Worm (Caenorhabditis elegans) whole organism, early embryonic: Measurements from ENCODE around the gene B0524.5.

Experiments
- B0310.2 ChIP-seq: sonication (generic microtip); optimal IDR thresholded peaks from 2 replicates; lab custom pipeline; 2016; ENCODE audit warnings: mild to moderate bottlenecking, missing genetic modification characterization, missing compliant biosample characterization
- F13C5.2 ChIP-seq: sonication (generic microtip); optimal IDR thresholded peaks from 2 replicates; lab custom pipeline; 2017; ENCODE audit warnings: mild to moderate bottlenecking, missing genetic modification characterization, inconsistent platforms, missing compliant biosample characterization
- aly-1 ChIP-seq: sonication (generic microtip); optimal IDR thresholded peaks from 2 replicates; lab custom pipeline; 2016; ENCODE audit warnings: missing genetic modification characterization, missing compliant biosample characterization
- ama-1 ChIP-seq: fragments of 150-350 bp; optimal IDR thresholded peaks from 2 replicates; lab custom pipeline; 2014
- ceh-13 ChIP-seq: fragments of 200-800 bp; sonication (Bioruptor generic); optimal IDR thresholded peaks from 2 replicates; lab custom pipeline; 2018; ENCODE audit warnings: mild to moderate bottlenecking, missing genetic modification characterization, missing compliant biosample characterization
- ets-7 ChIP-seq: sonication (generic microtip); optimal IDR thresholded peaks from 2 replicates; lab custom pipeline; 2016; ENCODE audit warnings: missing genotype, missing genetic modification characterization, missing compliant biosample characterization
- flt-1 ChIP-seq: fragments of 200-800 bp; sonication (Bioruptor generic); IDR thresholded peaks from 2 replicates; pipeline ENCODE4 v1.3.6; 2022; ENCODE audit warnings: missing genetic modification characterization, missing compliant biosample characterization
- hmbx-1 ChIP-seq: sonication (generic microtip); optimal IDR thresholded peaks from 2 replicates; lab custom pipeline; 2016; ENCODE audit warnings: mild to moderate bottlenecking, missing genetic modification characterization, missing compliant biosample characterization
- pes-1 ChIP-seq: fragments of 200-800 bp; sonication (Bioruptor generic); IDR thresholded peaks from 2 replicates; pipeline ENCODE4 v1.3.6; 2022; ENCODE audit warnings: missing genetic modification reagents, missing genetic modification characterization, missing compliant biosample characterization
- scrt-1 ChIP-seq: fragments of 200-800 bp; sonication (Bioruptor generic); IDR thresholded peaks from 2 replicates; pipeline ENCODE4 v1.3.6; 2022; ENCODE audit warnings: missing genetic modification characterization, missing compliant biosample characterization
- tbx-37 ChIP-seq: fragments of 200-800 bp; sonication (Bioruptor generic); conservative IDR thresholded peaks from 2 replicates; pipeline ENCODE4 v1.3.6; 2022; ENCODE audit warnings: missing genetic modification reagents, missing genetic modification characterization, missing compliant biosample characterization

DNA sequence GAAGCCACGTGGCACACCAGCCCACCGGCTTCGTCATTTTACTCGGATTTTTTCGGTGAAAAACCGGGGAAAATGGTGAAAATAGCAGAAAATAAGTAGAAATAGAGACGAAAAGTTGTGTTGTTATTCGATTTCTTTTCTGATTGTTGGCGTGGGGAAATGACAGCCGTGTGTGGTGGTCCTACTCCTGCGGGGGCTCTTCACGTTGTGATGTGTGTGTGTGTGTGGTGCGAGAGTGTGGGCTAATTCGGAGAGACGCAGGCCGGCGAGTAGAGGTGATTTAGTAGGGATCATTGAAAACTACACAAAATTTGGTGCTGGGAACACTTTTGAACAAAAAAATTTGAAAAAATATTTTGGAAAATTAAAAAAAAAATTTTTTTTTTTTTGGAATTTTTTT, 49.8 kb upstream of the B0524.5 start, which contains the start of gene F53A3.1:
- TF ChIP-seq hmbx-1 (tag; lab: Kevin White, UChicago) (no peak), pes-1 (GFP tag; lab: Robert Waterston, UW) (0 out of 2 replicates have a peak, but pooled peaks have one; percentile 27), ama-1 (lab: Kevin White, UChicago) (no peak), tbx-37 (no peak), scrt-1 (GFP tag; lab: Robert Waterston, UW) (no peak), aly-1 (tag; lab: Kevin White, UChicago) (no peak), ceh-13 (no peak), F13C5.2 (no peak), ets-7 (tag; lab: Kevin White, UChicago) (no peak), B0310.2 (tag; lab: Kevin White, UChicago) (no peak), flt-1 (GFP tag; lab: Robert Waterston, UW) (no peak)
